Worm (Caenorhabditis elegans) whole organism, late embryonic: ENCODE measurements around the gene F40G9.18.

Experiments
- C08G9.2 ChIP-seq: sonication (generic microtip); optimal IDR thresholded peaks from 2 replicates; lab custom pipeline; 2016; ENCODE audit warnings: mild to moderate bottlenecking, missing genetic modification characterization, moderate library complexity, missing compliant biosample characterization
- C38D4.7 ChIP-seq: fragments of 200-800 bp; sonication (Bioruptor generic); optimal IDR thresholded peaks from 2 replicates; lab custom pipeline; 2018; ENCODE audit warnings: mild to moderate bottlenecking, missing genetic modification characterization, moderate library complexity, missing compliant biosample characterization
- F13H6.1 ChIP-seq: sonication (generic microtip); optimal IDR thresholded peaks from 2 replicates; lab custom pipeline; 2016; ENCODE audit warnings: missing genetic modification characterization, missing compliant biosample characterization
- ahr-1 ChIP-seq: sonication (generic microtip); optimal IDR thresholded peaks from 2 replicates; lab custom pipeline; 2016; ENCODE audit warnings: missing genetic modification characterization, missing compliant biosample characterization
- ceh-24 ChIP-seq: sonication (generic microtip); optimal IDR thresholded peaks from 2 replicates; lab custom pipeline; 2016; ENCODE audit warnings: mild to moderate bottlenecking, missing genetic modification characterization, missing compliant biosample characterization
- ceh-31 ChIP-seq: sonication (generic microtip); optimal IDR thresholded peaks from 2 replicates; lab custom pipeline; 2016; ENCODE audit warnings: missing genetic modification characterization, missing compliant biosample characterization
- ceh-48 ChIP-seq: sonication (generic microtip); optimal IDR thresholded peaks from 2 replicates; lab custom pipeline; 2016; ENCODE audit warnings: missing genetic modification characterization, inconsistent platforms, missing compliant biosample characterization
- ceh-9 ChIP-seq: sonication (generic microtip); optimal IDR thresholded peaks from 2 replicates; lab custom pipeline; 2016; ENCODE audit warnings: mild to moderate bottlenecking, missing genetic modification characterization, inconsistent platforms, missing compliant biosample characterization
- elt-2 ChIP-seq: sonication (generic microtip); optimal IDR thresholded peaks from 2 replicates; lab custom pipeline; 2016; ENCODE audit warnings: missing genetic modification reagents, missing genetic modification characterization, missing compliant biosample characterization
- elt-4 ChIP-seq: sonication (generic microtip); optimal IDR thresholded peaks from 2 replicates; lab custom pipeline; 2016; ENCODE audit warnings: missing genetic modification characterization, missing compliant biosample characterization
- eyg-1 ChIP-seq: sonication (generic microtip); optimal IDR thresholded peaks from 2 replicates; lab custom pipeline; 2016; ENCODE audit warnings: missing genotype, missing genetic modification characterization, missing compliant biosample characterization
- fax-1 ChIP-seq: sonication (generic microtip); optimal IDR thresholded peaks from 2 replicates; lab custom pipeline; 2016; ENCODE audit warnings: missing genotype, missing genetic modification characterization, missing compliant biosample characterization
- fkh-10 ChIP-seq: fragments of 150-350 bp; optimal IDR thresholded peaks from 2 replicates; lab custom pipeline; 2014; ENCODE audit warnings: missing biosample characterization, missing genetic modification reagents, missing genetic modification characterization
- gmeb-2 ChIP-seq: sonication (generic microtip); optimal IDR thresholded peaks from 2 replicates; lab custom pipeline; 2016; ENCODE audit warnings: missing genetic modification characterization, inconsistent platforms, missing compliant biosample characterization
- hlh-30 ChIP-seq: sonication (generic microtip); optimal IDR thresholded peaks from 2 replicates; lab custom pipeline; 2017; ENCODE audit warnings: antibody characterized with exemption, missing genetic modification characterization, missing compliant biosample characterization; ENCODE audit not compliant: insufficient read depth
- hlh-6 ChIP-seq: sonication (generic microtip); optimal IDR thresholded peaks from 2 replicates; lab custom pipeline; 2016; ENCODE audit warnings: missing genotype, missing genetic modification characterization, missing compliant biosample characterization
- lim-6 ChIP-seq: sonication (generic microtip); optimal IDR thresholded peaks from 2 replicates; lab custom pipeline; 2016; ENCODE audit warnings: missing genetic modification characterization, missing compliant biosample characterization
- lin-11 ChIP-seq: fragments of 200-800 bp; sonication (Bioruptor generic); optimal IDR thresholded peaks from 2 replicates; lab custom pipeline; 2018; ENCODE audit warnings: mild to moderate bottlenecking, missing genetic modification characterization, missing compliant biosample characterization
- madf-2 ChIP-seq: sonication (generic microtip); optimal IDR thresholded peaks from 2 replicates; lab custom pipeline; 2017; ENCODE audit warnings: missing genetic modification characterization, missing compliant biosample characterization
- mec-3 ChIP-seq: sonication (generic microtip); optimal IDR thresholded peaks from 2 replicates; lab custom pipeline; 2016; ENCODE audit warnings: borderline replicate concordance, missing genetic modification characterization, missing compliant biosample characterization
- nfya-1 ChIP-seq: sonication (generic microtip); optimal IDR thresholded peaks from 2 replicates; lab custom pipeline; 2017; ENCODE audit warnings: missing genetic modification characterization, mild to moderate bottlenecking, missing compliant biosample characterization, antibody characterized with exemption, moderate library complexity
- nhr-11 ChIP-seq: fragments of 150-350 bp; optimal IDR thresholded peaks from 2 replicates; lab custom pipeline; 2014; ENCODE audit warnings: missing biosample characterization, missing genetic modification characterization
- npax-4 ChIP-seq: sonication (generic microtip); optimal IDR thresholded peaks from 2 replicates; lab custom pipeline; 2016; ENCODE audit warnings: missing genetic modification characterization, missing compliant biosample characterization
- odd-2 ChIP-seq: sonication (generic microtip); optimal IDR thresholded peaks from 2 replicates; lab custom pipeline; 2017; ENCODE audit warnings: antibody characterized with exemption, mild to moderate bottlenecking, missing genetic modification characterization, missing compliant biosample characterization
- pax-1 ChIP-seq: fragments of 150-350 bp; optimal IDR thresholded peaks from 2 replicates; lab custom pipeline; 2014; ENCODE audit warnings: missing biosample characterization, missing genetic modification characterization
- pha-2 ChIP-seq: sonication (generic microtip); optimal IDR thresholded peaks from 2 replicates; lab custom pipeline; 2017; ENCODE audit warnings: mild to moderate bottlenecking, missing genetic modification characterization, missing compliant biosample characterization
- pqm-1 ChIP-seq: sonication (generic microtip); optimal IDR thresholded peaks from 2 replicates; lab custom pipeline; 2016; ENCODE audit warnings: missing genetic modification characterization, missing compliant biosample characterization
- ref-2 ChIP-seq: sonication (generic microtip); optimal IDR thresholded peaks from 2 replicates; lab custom pipeline; 2016; ENCODE audit warnings: missing genetic modification characterization, missing compliant biosample characterization
- sox-4 ChIP-seq: sonication (generic microtip); optimal IDR thresholded peaks from 2 replicates; lab custom pipeline; 2017; ENCODE audit warnings: mild to moderate bottlenecking, missing genetic modification characterization, inconsistent platforms, missing compliant biosample characterization
- syd-9 ChIP-seq: sonication (generic microtip); optimal IDR thresholded peaks from 2 replicates; lab custom pipeline; 2016; ENCODE audit warnings: mild to moderate bottlenecking, missing genetic modification characterization, moderate library complexity, missing compliant biosample characterization
- tbx-7 ChIP-seq: sonication (generic microtip); optimal IDR thresholded peaks from 2 replicates; lab custom pipeline; 2016; ENCODE audit warnings: missing genotype, missing genetic modification characterization, missing compliant biosample characterization
- ttx-3 ChIP-seq: sonication (generic microtip); optimal IDR thresholded peaks from 2 replicates; lab custom pipeline; 2016; ENCODE audit warnings: missing genetic modification reagents, missing genetic modification characterization, missing compliant biosample characterization
- unc-3 ChIP-seq, 2 experiments: fragments of 200-800 bp in 1 of 2; sonication (Bioruptor generic) in 1 of 2; sonication (generic microtip) in 1 of 2; conservative IDR thresholded peaks in 1 of 2; optimal IDR thresholded peaks in 1 of 2; 2 replicates each; pipeline versions ENCODE4 v1.3.6 to Lab custom; 2016 to 2022; ENCODE audit warnings: missing compliant biosample characterization in 2 of 2, missing genetic modification characterization in 2 of 2, missing genetic modification reagents in 1 of 2
- unc-86 ChIP-seq: sonication (generic microtip); optimal IDR thresholded peaks from 2 replicates; lab custom pipeline; 2016; ENCODE audit warnings: missing genetic modification characterization, missing compliant biosample characterization
- zip-5 ChIP-seq: sonication (generic microtip); optimal IDR thresholded peaks from 2 replicates; lab custom pipeline; 2016; ENCODE audit warnings: missing genetic modification characterization, missing compliant biosample characterization

The F40G9.18 gene

ce11 chrIII:173501-173900 lies 4.1 kb upstream of the F40G9.18 start, which contains the start of gene F40G9.19:
Gene F40G9.19 (plus strand): TSS chrIII:173801.
- TF ChIP-seq tbx-7 (tag; lab: Kevin White, UChicago), result no peak

DNA sequence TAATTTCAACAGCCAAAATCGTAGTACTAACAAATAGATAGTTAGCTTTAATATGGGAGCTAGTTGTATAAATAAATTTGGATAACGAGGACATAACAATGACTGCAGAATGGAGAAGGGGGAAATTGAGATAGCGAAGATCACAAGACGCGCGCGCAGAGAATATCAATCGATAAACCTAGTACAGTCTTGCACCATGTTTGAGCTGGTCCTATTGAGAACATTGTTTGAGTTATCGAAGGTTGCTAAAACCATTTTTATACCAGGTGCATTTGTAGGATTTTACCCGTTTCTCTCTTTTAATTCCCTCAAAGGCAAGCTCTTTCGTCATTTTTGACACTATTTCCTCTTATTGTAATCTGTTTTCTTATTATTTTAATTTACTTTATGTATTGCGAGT lies 2.2 kb upstream of the F40G9.18 start, which contains the start of the genes F40G9.9 and F40G9.12:
F40G9.9 (minus strand) TSS at position 101 of the 400 bp plus-strand sequence.
F40G9.12 (plus strand) TSS at position 231 of the 400 bp plus-strand sequence.
- no peak for TF ChIP-seq nfya-1 (tag; lab: Kevin White, UChicago)
- TF ChIP-seq mec-3 (tag; lab: Kevin White, UChicago), result no peak
- TF ChIP-seq pha-2 (tag; lab: Kevin White, UChicago), result no peak
- no peak for TF ChIP-seq pax-1 (tag; lab: Kevin White, UChicago)
- TF ChIP-seq lin-11, result no peak
- no peak for TF ChIP-seq ref-2 (tag; lab: Kevin White, UChicago)
- TF ChIP-seq pqm-1 (tag; lab: Kevin White, UChicago), result no peak
- TF ChIP-seq zip-5 (tag; lab: Kevin White, UChicago), result no peak
- TF ChIP-seq hlh-30, result no peak
- no peak for TF ChIP-seq ceh-48
- TF ChIP-seq F13H6.1, result no peak
- TF ChIP-seq fkh-10, result no peak
- TF ChIP-seq ttx-3 (tag; lab: Kevin White, UChicago), result no peak
- TF ChIP-seq nhr-11 (tag; lab: Kevin White, UChicago), result no peak
- no peak for TF ChIP-seq ceh-24
- no peak for TF ChIP-seq hlh-6
- TF ChIP-seq C08G9.2 (tag; lab: Kevin White, UChicago), result no peak
- no peak for TF ChIP-seq C38D4.7 (GFP tag; lab: Kevin White, UChicago)
- TF ChIP-seq eyg-1 (tag; lab: Kevin White, UChicago), result no peak
- TF ChIP-seq madf-2 (tag; lab: Kevin White, UChicago), result no peak

DNA sequence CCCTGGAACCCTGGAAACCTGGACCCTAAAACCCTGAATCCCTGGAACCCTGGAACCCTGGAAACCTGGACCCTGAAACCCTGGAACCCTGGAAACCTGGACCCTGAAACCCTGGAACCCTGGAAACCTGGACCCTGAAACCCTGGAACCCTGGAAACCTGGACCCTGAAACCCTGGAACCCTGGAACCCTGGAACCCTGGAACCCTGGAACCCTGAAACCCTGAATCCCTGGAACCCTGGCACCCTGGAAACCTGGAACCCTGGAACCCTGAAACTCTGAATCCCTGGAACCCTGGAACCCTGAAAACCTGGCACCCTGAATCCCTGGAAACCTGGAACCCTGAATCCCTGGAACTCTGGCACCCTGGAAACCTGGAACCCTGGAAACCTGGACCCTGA lies 1.0 kb downstream of the F40G9.18 start:
- TF ChIP-seq elt-4, result peak; percentile 35

ce11 chrIII:165390-165789 lies 4.0 kb downstream of the F40G9.18 start, which contains the start of gene F40G9.7:
Gene F40G9.7 (plus strand): TSS chrIII:165690.
- TF ChIP-seq fax-1 (tag; lab: Kevin White, UChicago) (no peak), syd-9 (tag; lab: Kevin White, UChicago) (no peak), mec-3 (tag; lab: Kevin White, UChicago) (no peak), pha-2 (tag; lab: Kevin White, UChicago) (no peak), ceh-9 (no peak), ahr-1 (tag; lab: Kevin White, UChicago) (no peak), unc-86 (no peak), npax-4 (tag; lab: Kevin White, UChicago) (no peak)

DNA sequence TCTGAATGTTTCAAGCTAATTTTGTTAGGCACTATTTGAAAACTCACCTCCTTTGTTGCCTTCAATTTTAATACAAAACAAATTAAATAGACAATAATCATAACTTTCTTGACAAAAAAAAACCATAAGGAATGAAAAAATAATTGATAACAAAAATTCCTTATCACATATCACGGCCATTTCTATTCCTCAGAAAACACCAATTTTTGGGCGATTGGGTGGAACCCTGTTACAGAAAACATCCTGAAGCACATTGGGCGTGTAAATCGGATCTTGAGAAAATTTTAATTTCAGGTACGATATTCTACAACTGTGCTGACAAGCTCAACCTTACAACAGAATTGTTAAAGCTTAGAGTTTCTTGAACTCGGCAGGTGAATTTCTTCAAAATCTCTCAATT lies 4.6 kb downstream of the F40G9.18 start, which contains the start of gene F40G9.8:
F40G9.8 (minus strand) TSS at position 101 of the 400 bp plus-strand sequence.
- no peak for TF ChIP-seq elt-2

ce11 chrIII:159665-160064 lies 9.7 kb downstream of the F40G9.18 start:
- peak; percentile 3 for TF ChIP-seq lim-6
- no peak for TF ChIP-seq sox-4
- TF ChIP-seq, all 69 proteins: peak for 1

DNA sequence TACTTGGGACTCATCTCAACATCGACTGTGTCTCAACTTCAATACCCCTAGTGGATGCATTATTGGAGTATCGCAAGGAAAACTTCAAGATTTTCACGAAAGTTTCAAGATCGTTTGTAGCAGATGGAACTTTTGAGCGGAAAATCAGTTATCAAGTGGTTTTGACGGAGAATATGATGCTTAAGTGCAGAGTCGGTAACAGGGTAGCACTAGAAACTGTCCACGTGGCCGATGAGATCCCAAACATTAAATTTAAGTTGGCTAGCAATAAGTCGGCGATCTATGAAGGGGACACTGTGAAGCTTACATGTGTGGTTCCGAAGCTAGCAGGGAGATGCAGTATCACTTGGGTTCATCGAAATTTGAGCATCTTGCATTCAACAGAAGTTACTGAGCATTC lies 10.2 kb downstream of the F40G9.18 start:
- TF ChIP-seq gmeb-2 (no peak), odd-2 (tag; lab: Kevin White, UChicago) (no peak), pax-1 (tag; lab: Kevin White, UChicago) (no peak), ahr-1 (tag; lab: Kevin White, UChicago) (no peak), unc-3 (GFP tag; conservative IDR thresholded peaks at IDR 0.05; lab: Robert Waterston, UW) (no peak), unc-3 (tag; optimal IDR thresholded peaks at IDR 0.05; lab: Kevin White, UChicago) (no peak), ceh-31 (tag; lab: Kevin White, UChicago) (no peak), elt-2 (no peak)
- TF ChIP-seq, all 69 proteins: peak for 0
